Worm (Caenorhabditis elegans) whole organism, young adult: ENCODE measurements around the gene srw-60.

Experiments
- C06A6.2 ChIP-seq: fragments of 200-800 bp; sonication (Bioruptor generic); conservative IDR thresholded peaks from 2 replicates; pipeline ENCODE4 v1.3.6; 2022; ENCODE audit warnings: missing genetic modification characterization, missing compliant biosample characterization
- F10E7.11 ChIP-seq: sonication (generic microtip); optimal IDR thresholded peaks from 2 replicates; lab custom pipeline; 2017; ENCODE audit warnings: mild to moderate bottlenecking, missing genetic modification characterization, moderate library complexity, missing compliant biosample characterization
- T26A5.8 ChIP-seq: sonication (generic microtip); optimal IDR thresholded peaks from 2 replicates; lab custom pipeline; 2016; ENCODE audit warnings: missing genetic modification characterization, missing compliant biosample characterization
- Y95B8A.8 ChIP-seq: fragments of 200-800 bp; sonication (Bioruptor generic); IDR thresholded peaks from 2 replicates; pipeline ENCODE4 v1.3.6; 2022; ENCODE audit warnings: missing genetic modification reagents, missing genetic modification characterization, missing compliant biosample characterization
- ama-1 ChIP-seq, 3 experiments: fragments of 150-350 bp in 1 of 3; sonication (generic microtip) in 2 of 3; optimal IDR thresholded peaks; 2 replicates each; lab custom pipeline; 2014 to 2018; ENCODE audit warnings: missing biosample characterization in 2 of 3, missing genetic modification characterization in 2 of 3, missing genetic modification reagents in 2 of 3
- unc-62 ChIP-seq: fragments of 150-350 bp; optimal IDR thresholded peaks from 2 replicates; lab custom pipeline; 2014; ENCODE audit warnings: missing biosample characterization, missing genetic modification reagents, missing genetic modification characterization
- zim-3 ChIP-seq: sonication (generic microtip); optimal IDR thresholded peaks from 2 replicates; lab custom pipeline; 2017; ENCODE audit warnings: mild to moderate bottlenecking, missing genetic modification characterization, moderate library complexity, missing compliant biosample characterization

- TF ChIP-seq zim-3, result no peak
- no peak for TF ChIP-seq F10E7.11 (tag; lab: Kevin White, UChicago)
- TF ChIP-seq T26A5.8 (tag; lab: Kevin White, UChicago), result no peak
- TF ChIP-seq ama-1 (optimal IDR thresholded peaks at IDR 0.05; lab: Kevin White, UChicago), result no peak
- no peak for TF ChIP-seq ama-1 (GFP tag; optimal IDR thresholded peaks at IDR 0.05; lab: Kevin White, UChicago)
- no peak for TF ChIP-seq Y95B8A.8
- no peak for TF ChIP-seq C06A6.2 (GFP tag; lab: Robert Waterston, UW)
- TF ChIP-seq unc-62 (GFP tag; lab: Kevin White, UChicago), result no peak
These were observed 27.9 kb upstream of the srw-60 start, which contains the start of the genes irld-64 and irld-63 for ce11 chrII:2930499-2930898.
